Worm (Caenorhabditis elegans) whole organism, L2 larva: Measurements from ENCODE around the gene C11H1.7.

ENCODE experiments used
- R02D3.7 ChIP-seq: fragments of 150-350 bp; optimal IDR thresholded peaks from 2 replicates; lab custom pipeline; 2014; ENCODE audit warnings: missing biosample characterization, missing genetic modification characterization
- ama-1 ChIP-seq: fragments of 150-350 bp; optimal IDR thresholded peaks from 2 replicates; lab custom pipeline; 2018; ENCODE audit warnings: inconsistent platforms
- nhr-10 ChIP-seq: sonication (generic microtip); optimal IDR thresholded peaks from 2 replicates; lab custom pipeline; 2017; ENCODE audit warnings: missing biosample characterization, missing genetic modification characterization
- snpc-4 ChIP-seq: fragments of 150-350 bp; optimal IDR thresholded peaks from 2 replicates; lab custom pipeline; 2014; ENCODE audit warnings: missing biosample characterization, missing genetic modification characterization

- no peak for TF ChIP-seq nhr-10 (tag; lab: Kevin White, UChicago)
- TF ChIP-seq R02D3.7: no peak
- TF ChIP-seq ama-1 (lab: Kevin White, UChicago): no peak
- TF ChIP-seq snpc-4: no peak
Observed at ce11 chrX:14296559-14296958, 30.6 kb upstream of the C11H1.7 start, which contains the start of gene madd-3.
